Fruit fly (Drosophila melanogaster) whole organism, wandering third instar larva: ENCODE data around the gene Cse1.

Source experiments
- Abd-B ChIP-seq: fragments of >200 bp; optimal IDR thresholded peaks from 2 replicates; lab custom pipeline; 2017; ENCODE audit warnings: missing biosample characterization, missing genetic modification characterization
- Dif ChIP-seq: fragments of 200-275, 200-300 bp; sonication (Bioruptor generic); optimal IDR thresholded peaks from 2 replicates; lab custom pipeline; 2018; ENCODE audit warnings: missing biosample characterization, missing genetic modification characterization; ENCODE audit not compliant: partially characterized antibody
- Myc ChIP-seq: fragments of >200 bp; optimal IDR thresholded peaks from 2 replicates; lab custom pipeline; 2017
- OdsH ChIP-seq: fragments of 200-800 bp; sonication (Bioruptor generic); optimal IDR thresholded peaks from 2 replicates; lab custom pipeline; 2016; ENCODE audit warnings: missing biosample characterization, mild to moderate bottlenecking, missing genetic modification characterization
- Sp1 ChIP-seq: fragments of 200-800 bp; sonication (Bioruptor generic); optimal IDR thresholded peaks from 3 replicates; lab custom pipeline; 2019; ENCODE audit warnings: missing biosample characterization, mild to moderate bottlenecking, missing genetic modification characterization, moderate library complexity
- Vsx2 ChIP-seq: fragments of 200-300, 225-300 bp; sonication (Bioruptor generic); optimal IDR thresholded peaks from 2 replicates; lab custom pipeline; 2018; ENCODE audit warnings: missing biosample characterization, missing genetic modification characterization; ENCODE audit not compliant: partially characterized antibody
- br ChIP-seq: fragments of 200-800 bp; sonication (Bioruptor generic); optimal IDR thresholded peaks from 2 replicates; lab custom pipeline; 2016; ENCODE audit warnings: missing biosample characterization, missing genetic modification characterization
- fru ChIP-seq: fragments of 200-800 bp; sonication (Bioruptor generic); optimal IDR thresholded peaks from 3 replicates; lab custom pipeline; 2016; ENCODE audit warnings: missing biosample characterization, mild to moderate bottlenecking, missing genetic modification characterization
- h ChIP-seq: fragments of 200-800 bp; sonication (Bioruptor generic); optimal IDR thresholded peaks from 3 replicates; lab custom pipeline; 2016; ENCODE audit warnings: missing biosample characterization, mild to moderate bottlenecking, missing genetic modification characterization
- pan ChIP-seq: fragments of >200 bp; optimal IDR thresholded peaks from 2 replicates; lab custom pipeline; 2017
- sv ChIP-seq: fragments of 200-800 bp; sonication (Bioruptor generic); optimal IDR thresholded peaks from 3 replicates; lab custom pipeline; 2016; ENCODE audit warnings: missing biosample characterization, missing genetic modification characterization
- usp ChIP-seq: fragments of >200 bp; optimal IDR thresholded peaks from 2 replicates; lab custom pipeline; 2017; ENCODE audit warnings: missing biosample characterization, missing genetic modification characterization

- TF ChIP-seq pan (lab: Kevin White, UChicago) (no peak), sv (GFP tag; lab: Kevin White, UChicago) (no peak), br (GFP tag; lab: Kevin White, UChicago) (no peak), h (GFP tag; lab: Kevin White, UChicago) (no peak), usp (no peak), Abd-B (no peak), fru (GFP tag; lab: Kevin White, UChicago) (no peak), Myc (lab: Kevin White, UChicago) (no peak), Sp1 (GFP tag; lab: Kevin White, UChicago) (no peak), Dif (GFP tag; lab: Kevin White, UChicago) (no peak), Vsx2 (GFP tag; lab: Kevin White, UChicago) (no peak), OdsH (GFP tag; lab: Kevin White, UChicago) (no peak)
Measured at dm6 chr2L:16793970-16794369, 31.0 kb downstream of the Cse1 start, which contains the start of gene Ugt37C2.
